Fruit fly (Drosophila melanogaster) S2 (cell line): Measurements from ENCODE around the gene CG16813.
"Not testable (repeated sequence)": the region's sequence is repeated elsewhere in the genome, so short reads cannot be mapped to it uniquely, and the experiment has no call there.

Experiments
- CG8478 ChIP-seq: fragments of >200 bp; optimal IDR thresholded peaks from 2 replicates; lab custom pipeline; 2018
- CTCF ChIP-seq, 2 experiments: fragments of >200 bp; optimal IDR thresholded peaks; 2 replicates each; lab custom pipeline; 2018

CG16813 gene

DNA sequence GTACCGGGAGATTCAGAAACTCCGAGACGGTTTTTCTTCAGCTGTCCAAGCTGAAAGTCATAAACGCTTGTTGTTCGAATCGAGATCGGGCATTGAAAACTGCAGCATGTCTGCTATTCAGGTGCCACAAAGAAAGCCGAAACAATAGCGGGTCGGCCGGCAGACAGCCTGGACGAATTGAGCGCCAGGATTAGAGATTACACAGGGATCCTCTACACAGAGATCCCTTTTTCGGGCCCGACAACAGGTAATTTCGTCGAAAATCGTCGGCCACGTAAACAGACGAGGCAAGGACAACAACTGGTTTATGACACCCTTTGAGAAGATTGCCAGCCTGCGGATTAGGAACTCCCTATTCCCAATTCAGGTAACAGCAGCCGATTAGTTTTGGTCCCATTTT lies at the start of gene CG16813:
Gene CG16813, plus strand, starts transcription at position 288 of the 400 bp plus-strand sequence.
- TF ChIP-seq CG8478 (no peak), CTCF (optimal IDR thresholded peaks at IDR 0.05; lab: Kevin White, UChicago) (no peak)

DNA sequence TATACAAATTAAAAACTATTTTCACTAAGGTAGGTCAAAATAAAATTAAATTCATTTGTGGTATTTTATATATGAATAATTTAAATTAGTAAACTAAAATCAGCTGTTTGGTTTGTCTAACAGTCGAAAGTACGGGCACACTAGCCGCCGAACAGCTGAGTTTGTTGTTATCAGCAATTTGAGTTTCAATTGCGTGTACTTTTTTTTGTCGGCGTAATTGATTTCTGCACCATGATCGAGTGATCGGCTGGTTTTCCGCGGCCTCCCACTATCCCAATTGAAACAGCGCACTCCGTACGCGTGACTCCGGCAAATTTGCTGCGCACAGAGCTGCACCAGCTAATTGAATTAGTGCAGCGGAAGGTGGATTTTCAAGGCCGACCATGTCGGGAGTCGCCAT lies 48.2 kb upstream of the CG16813 start, which contains the start of gene Alg7:
Gene Alg7, plus strand, starts transcription at position 153 of the 400 bp plus-strand sequence.
- TF ChIP-seq CG8478 (no peak), CTCF (optimal IDR thresholded peaks at IDR 0.05; lab: Kevin White, UChicago) (no peak)

DNA sequence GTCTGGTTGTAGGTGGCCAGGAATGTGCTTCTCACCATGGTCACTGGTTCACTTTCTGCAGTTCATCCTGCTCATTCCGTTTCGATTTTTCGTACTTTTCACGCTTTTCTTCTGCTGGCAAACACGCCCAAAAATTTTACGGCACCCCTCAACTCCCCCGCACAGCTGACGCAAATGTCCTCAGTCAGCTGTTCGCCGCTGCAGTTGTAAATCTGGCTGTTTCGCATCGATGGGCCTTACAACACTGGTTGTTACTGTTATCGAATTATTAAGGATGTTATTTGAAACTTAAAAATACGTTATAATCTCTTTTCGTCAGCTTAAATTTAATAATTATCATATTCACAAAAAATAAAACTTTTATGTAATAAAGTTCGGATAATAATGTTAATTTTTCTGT lies 44.9 kb upstream of the CG16813 start, which contains the start of gene Mgat3:
Gene Mgat3, minus strand, starts transcription at position 182 of the 400 bp plus-strand sequence.
- TF ChIP-seq CTCF (optimal IDR thresholded peaks at IDR 0.05; lab: Kevin White, UChicago) (no peak), CG8478 (no peak)

- TF ChIP-seq CG8478 (no peak), CTCF (optimal IDR thresholded peaks at IDR 0.05; lab: Kevin White, UChicago) (no peak)
Measured at dm6 chr2L:13183150-13183549, 44.2 kb upstream of the CG16813 start, which contains the start of gene Rsph1. Gene Rsph1, plus strand, starts transcription at chr2L:13183450.

DNA sequence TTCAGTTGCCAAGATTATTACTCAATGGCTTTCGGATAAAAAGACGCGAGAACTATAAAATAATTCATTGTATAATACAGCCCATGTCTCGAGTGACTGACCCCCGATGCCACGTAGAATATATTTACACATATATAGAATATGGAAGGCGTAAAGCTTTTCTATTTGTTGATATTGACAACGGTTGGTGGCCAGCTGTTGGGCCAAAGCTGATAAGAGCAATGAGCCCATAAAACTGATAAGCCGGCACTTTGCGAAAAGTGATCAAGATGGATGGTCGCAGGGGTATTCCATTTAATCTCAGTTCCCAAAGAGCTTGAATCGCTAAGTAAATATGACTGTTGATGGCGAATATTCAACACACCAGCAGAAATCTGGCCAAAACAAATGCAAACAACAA lies 36.8 kb upstream of the CG16813 start:
- TF ChIP-seq CTCF (optimal IDR thresholded peaks at IDR 0.05; lab: Kevin White, UChicago) (no peak), CG8478 (no peak)

dm6 chr2L:13191052-13191678 lies 36.2 kb upstream of the CG16813 start:
- TF ChIP-seq CTCF (optimal IDR thresholded peaks at IDR 0.05; lab: Kevin White, UChicago) (no peak), CG8478 (no peak)

DNA sequence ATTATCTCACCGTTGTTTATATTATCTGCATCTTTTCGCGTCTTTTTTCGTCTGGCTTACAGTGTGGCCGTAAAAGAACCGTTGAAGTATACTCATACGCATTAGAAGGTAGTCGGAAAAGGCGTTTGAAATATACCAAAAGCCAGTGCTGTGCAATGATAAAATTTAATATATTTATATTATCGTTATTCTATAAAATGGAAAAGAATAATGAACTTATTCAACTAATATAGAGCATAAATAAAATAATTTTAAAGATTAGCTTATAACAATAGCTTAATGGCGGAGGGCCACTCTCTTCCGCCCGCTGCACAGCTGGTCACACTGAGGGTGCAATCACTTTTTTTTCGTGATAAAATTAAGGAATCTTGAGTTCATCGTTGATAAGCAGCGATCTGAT lies 35.4 kb upstream of the CG16813 start, which contains the start of the genes CG16974 and Edem2:
Gene CG16974, minus strand, starts transcription at position 86 of the 400 bp plus-strand sequence.
Gene Edem2, plus strand, starts transcription at position 308 of the 400 bp plus-strand sequence.
- TF ChIP-seq CG8478 (no peak), CTCF (optimal IDR thresholded peaks at IDR 0.05; lab: Kevin White, UChicago) (no peak)

dm6 chr2L:13195822-13196221 lies 31.5 kb upstream of the CG16813 start:
- TF ChIP-seq CG8478 (no peak), CTCF (optimal IDR thresholded peaks at IDR 0.05; lab: Kevin White, UChicago) (no peak)

DNA sequence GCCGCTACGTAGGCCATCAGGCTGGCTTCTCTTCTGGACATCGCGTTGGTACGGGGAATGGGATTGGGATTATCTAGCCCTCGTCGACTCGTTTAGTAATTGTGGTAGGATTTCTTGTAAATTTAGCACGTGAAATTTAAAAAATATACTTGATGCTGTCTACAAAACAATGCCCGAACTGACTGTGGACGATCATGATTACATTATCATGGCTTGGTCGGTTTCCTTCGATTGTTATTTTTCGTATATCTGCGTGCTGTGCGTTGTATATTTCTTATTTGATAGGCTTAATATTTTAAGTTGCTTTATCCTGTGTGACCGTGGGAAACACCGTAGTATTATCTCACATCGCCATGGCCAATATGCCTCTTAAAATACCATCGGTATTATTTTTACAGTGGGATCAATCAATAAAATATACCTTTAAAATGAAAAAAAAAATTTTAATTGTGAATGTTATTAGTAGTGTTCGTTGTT lies 24.3 kb upstream of the CG16813 start, which contains the start of gene CG16972:
Gene CG16972, minus strand, starts transcription at position 336 of the 477 bp plus-strand sequence.
- no peak for TF ChIP-seq CG8478
- TF ChIP-seq CTCF (optimal IDR thresholded peaks at IDR 0.05; lab: Kevin White, UChicago): no peak

- TF ChIP-seq CG8478 (no peak), CTCF (optimal IDR thresholded peaks at IDR 0.05; lab: Kevin White, UChicago) (no peak)
Measured at dm6 chr2L:13203437-13204137, 23.7 kb upstream of the CG16813 start, which contains the start of gene Pect. Gene Pect, plus strand, starts transcription at chr2L:13203762.

DNA sequence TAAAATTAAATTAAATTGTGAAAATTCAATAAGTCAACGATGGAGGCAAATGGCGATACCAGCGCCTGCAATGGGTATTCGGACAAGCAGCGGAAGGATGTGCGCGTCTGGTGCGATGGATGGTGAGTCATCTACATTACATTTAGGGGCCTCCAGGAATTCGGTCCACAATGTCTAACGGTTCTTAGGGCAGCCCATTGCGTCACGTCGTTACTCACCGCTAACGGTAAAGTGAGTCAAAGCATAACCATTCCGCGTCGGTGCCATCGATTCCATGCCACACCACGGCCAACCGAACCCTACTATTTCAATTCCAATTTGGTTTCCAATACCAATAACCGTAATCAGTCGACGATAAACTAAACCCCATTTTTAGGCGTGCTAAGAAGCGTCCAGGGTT lies 23.2 kb upstream of the CG16813 start:
- TF ChIP-seq CG8478 (no peak), CTCF (optimal IDR thresholded peaks at IDR 0.05; lab: Kevin White, UChicago) (no peak)

dm6 chr2L:13205256-13205655 lies 22.1 kb upstream of the CG16813 start:
- TF ChIP-seq CG8478 (no peak), CTCF (optimal IDR thresholded peaks at IDR 0.05; lab: Kevin White, UChicago) (no peak)

- TF ChIP-seq CG8478 (no peak), CTCF (optimal IDR thresholded peaks at IDR 0.05; lab: Kevin White, UChicago) (no peak)
Measured at dm6 chr2L:13206077-13206668, 21.2 kb upstream of the CG16813 start.

- TF ChIP-seq CG8478: no peak
- TF ChIP-seq CTCF (optimal IDR thresholded peaks at IDR 0.05; lab: Kevin White, UChicago): no peak
Measured at dm6 chr2L:13206857-13207463, 20.4 kb upstream of the CG16813 start.

- TF ChIP-seq CG8478; CTCF (optimal IDR thresholded peaks at IDR 0.05; lab: Kevin White, UChicago): not testable (repeated sequence)
Measured at dm6 chr2L:13211764-13212265, 15.5 kb upstream of the CG16813 start, which contains the start of gene CG15482. Gene CG15482, minus strand, starts transcription at chr2L:13211814.
